Fruit fly (Drosophila melanogaster) whole organism: Measurements from ENCODE around the gene danr.

ENCODE experiments used
- CG8478 ChIP-seq: fragments of >200 bp; optimal IDR thresholded peaks from 2 replicates; lab custom pipeline; 2018; ENCODE audit warnings: inconsistent platforms
- Dll ChIP-seq: fragments of >200 bp; optimal IDR thresholded peaks from 2 replicates; lab custom pipeline; 2017
- EcR ChIP-seq, 2 experiments: fragments of >200 bp; optimal IDR thresholded peaks; 2 replicates each; lab custom pipeline; 2017; ENCODE audit warnings: missing biosample characterization in 2 of 2, missing genetic modification characterization in 2 of 2, missing genetic modification reagents in 2 of 2
- pan ChIP-seq: fragments of >200 bp; optimal IDR thresholded peaks from 2 replicates; lab custom pipeline; 2017
- psq ChIP-seq: fragments of >200 bp; optimal IDR thresholded peaks from 2 replicates; lab custom pipeline; 2017
- usp ChIP-seq: fragments of >200 bp; optimal IDR thresholded peaks from 2 replicates; lab custom pipeline; 2017; ENCODE audit warnings: missing biosample characterization, missing genetic modification characterization, mixed read lengths

- no peak for TF ChIP-seq CG8478 (lab: Kevin White, UChicago)
- TF ChIP-seq EcR (GFP tag; optimal IDR thresholded peaks at IDR 0.05; lab: Kevin White, UChicago), result no peak
- TF ChIP-seq pan, result no peak
- TF ChIP-seq psq (lab: Kevin White, UChicago), result no peak
- no peak for TF ChIP-seq usp (GFP tag; lab: Kevin White, UChicago)
- TF ChIP-seq Dll (lab: Kevin White, UChicago), result no peak
Observed at dm6 chr3R:25188990-25189389, 51.1 kb downstream of the danr start.
